Worm (Caenorhabditis elegans) whole organism, L1 larva: ENCODE data around the gene K02F6.3.

Experiments
- C34B4.2 ChIP-seq: sonication (generic microtip); optimal IDR thresholded peaks from 2 replicates; lab custom pipeline; 2017; ENCODE audit warnings: mild to moderate bottlenecking, missing genetic modification characterization, missing compliant biosample characterization
- F16B12.6 ChIP-seq: fragments of 150-350 bp; optimal IDR thresholded peaks from 2 replicates; lab custom pipeline; 2014; ENCODE audit warnings: missing biosample characterization, missing genetic modification characterization
- Y116A8C.19 ChIP-seq: sonication (generic microtip); optimal IDR thresholded peaks from 2 replicates; lab custom pipeline; 2016; ENCODE audit warnings: missing compliant biosample characterization, missing genetic modification characterization, borderline replicate concordance
- aha-1 ChIP-seq: fragments of 150-350 bp; optimal IDR thresholded peaks from 2 replicates; lab custom pipeline; 2014; ENCODE audit warnings: missing biosample characterization, missing genetic modification characterization
- alr-1 ChIP-seq: fragments of 200-800 bp; sonication (Bioruptor generic); optimal IDR thresholded peaks from 2 replicates; lab custom pipeline; 2018; ENCODE audit warnings: borderline replicate concordance, mild to moderate bottlenecking, missing genetic modification characterization, missing compliant biosample characterization
- aly-2 ChIP-seq: fragments of 150-350 bp; optimal IDR thresholded peaks from 2 replicates; lab custom pipeline; 2014; ENCODE audit warnings: missing biosample characterization, missing genetic modification characterization
- ama-1 ChIP-seq: fragments of 150-350 bp; optimal IDR thresholded peaks from 2 replicates; lab custom pipeline; 2014
- ceh-63 ChIP-seq: fragments of 200-800 bp; sonication (Bioruptor generic); optimal IDR thresholded peaks from 2 replicates; lab custom pipeline; 2018; ENCODE audit warnings: mild to moderate bottlenecking, missing genetic modification characterization, missing compliant biosample characterization
- ceh-8 ChIP-seq: fragments of 200-800 bp; sonication (Bioruptor generic); optimal IDR thresholded peaks from 2 replicates; lab custom pipeline; 2018; ENCODE audit warnings: mild to moderate bottlenecking, missing genetic modification characterization, moderate library complexity, missing compliant biosample characterization
- ceh-82 ChIP-seq, 3 experiments: fragments of 150-350 bp in 1 of 3; sonication (generic microtip) in 2 of 3; optimal IDR thresholded peaks; 2 replicates each; lab custom pipeline; 2014 to 2017; ENCODE audit warnings: missing biosample characterization in 3 of 3, missing genetic modification characterization in 3 of 3
- ceh-90 ChIP-seq: sonication (generic microtip); optimal IDR thresholded peaks from 2 replicates; lab custom pipeline; 2016; ENCODE audit warnings: missing genetic modification characterization, missing compliant biosample characterization
- ces-1 ChIP-seq: fragments of 150-350 bp; optimal IDR thresholded peaks from 2 replicates; lab custom pipeline; 2014; ENCODE audit warnings: missing biosample characterization, missing genetic modification reagents, missing genetic modification characterization
- efl-1 ChIP-seq, 4 experiments: fragments of 150-350 bp; optimal IDR thresholded peaks in 3 of 4; peaks in 1 of 4; 1 replicate in 1 of 4; 2 replicates in 3 of 4; lab custom pipeline; 2014; ENCODE audit warnings: missing biosample characterization in 2 of 4, missing genetic modification characterization in 2 of 4, missing genetic modification reagents in 2 of 4
- efl-3 ChIP-seq: fragments of 200-800 bp; sonication (Bioruptor generic); optimal IDR thresholded peaks from 2 replicates; lab custom pipeline; 2018; ENCODE audit warnings: mild to moderate bottlenecking, missing genetic modification characterization, missing compliant biosample characterization
- egl-13 ChIP-seq: sonication (generic microtip); optimal IDR thresholded peaks from 2 replicates; lab custom pipeline; 2016; ENCODE audit warnings: missing genotype, missing genetic modification reagents, missing genetic modification characterization, missing compliant biosample characterization
- elt-3 ChIP-seq, 6 experiments: fragments of 150-350 bp in 1 of 6; sonication (generic microtip); optimal IDR thresholded peaks; 2 replicates each; lab custom pipeline; 2017 to 2018; ENCODE audit warnings: missing biosample characterization in 6 of 6, missing genetic modification characterization in 6 of 6, inconsistent platforms in 1 of 6
- fkh-4 ChIP-seq: sonication (generic microtip); optimal IDR thresholded peaks from 2 replicates; lab custom pipeline; 2016; ENCODE audit warnings: missing compliant biosample characterization, missing genetic modification characterization, borderline replicate concordance
- fkh-8 ChIP-seq: sonication (generic microtip); optimal IDR thresholded peaks from 2 replicates; lab custom pipeline; 2016; ENCODE audit warnings: mild to moderate bottlenecking, missing genetic modification characterization, missing compliant biosample characterization
- hlh-4 ChIP-seq: sonication (generic microtip); optimal IDR thresholded peaks from 2 replicates; lab custom pipeline; 2016; ENCODE audit warnings: mild to moderate bottlenecking, missing genetic modification characterization, missing compliant biosample characterization
- hpl-2 ChIP-seq: fragments of 150-350 bp; optimal IDR thresholded peaks from 2 replicates; lab custom pipeline; 2014; ENCODE audit warnings: missing biosample characterization, missing genetic modification reagents, missing genetic modification characterization
- irx-1 ChIP-seq: sonication (generic microtip); optimal IDR thresholded peaks from 2 replicates; lab custom pipeline; 2016; ENCODE audit warnings: missing genetic modification characterization, missing compliant biosample characterization
- lin-14 ChIP-seq: fragments of 200-800 bp; sonication (Bioruptor generic); optimal IDR thresholded peaks from 2 replicates; lab custom pipeline; 2018; ENCODE audit warnings: mild to moderate bottlenecking, missing genetic modification characterization, moderate library complexity, missing compliant biosample characterization
- lin-15B ChIP-seq: fragments of 150-350 bp; sonication (generic microtip); optimal IDR thresholded peaks from 3 replicates; lab custom pipeline; 2014; ENCODE audit warnings: missing biosample characterization, missing genetic modification characterization
- lin-35 ChIP-seq, 2 experiments: fragments of 150-350 bp; optimal IDR thresholded peaks; 2 replicates each; lab custom pipeline; 2014; ENCODE audit warnings: missing biosample characterization in 2 of 2, missing genetic modification characterization in 2 of 2, missing genetic modification reagents in 2 of 2
- lin-39 ChIP-seq: fragments of 150-350 bp; optimal IDR thresholded peaks from 2 replicates; lab custom pipeline; 2014; ENCODE audit warnings: missing biosample characterization, missing genetic modification reagents, missing genetic modification characterization
- lir-3 ChIP-seq: sonication (generic microtip); optimal IDR thresholded peaks from 2 replicates; lab custom pipeline; 2016; ENCODE audit warnings: mild to moderate bottlenecking, missing genetic modification characterization, moderate library complexity, missing compliant biosample characterization; ENCODE audit not compliant: poor library complexity
- mab-9 ChIP-seq: fragments of 200-800 bp; sonication (Bioruptor generic); IDR thresholded peaks from 2 replicates; pipeline ENCODE4 v1.3.6; 2022; ENCODE audit warnings: missing genetic modification reagents, missing genetic modification characterization, missing compliant biosample characterization
- mef-2 ChIP-seq: fragments of 150-350 bp; optimal IDR thresholded peaks from 2 replicates; lab custom pipeline; 2014; ENCODE audit warnings: missing biosample characterization, missing genetic modification characterization
- mep-1 ChIP-seq: fragments of 150-350 bp; optimal IDR thresholded peaks from 2 replicates; lab custom pipeline; 2014; ENCODE audit warnings: missing biosample characterization, missing genetic modification characterization
- nhr-12 ChIP-seq: sonication (generic microtip); optimal IDR thresholded peaks from 2 replicates; lab custom pipeline; 2017; ENCODE audit warnings: missing biosample characterization, missing genetic modification characterization
- nhr-20 ChIP-seq: sonication (generic microtip); optimal IDR thresholded peaks from 2 replicates; lab custom pipeline; 2016; ENCODE audit warnings: mild to moderate bottlenecking, missing genetic modification characterization, missing compliant biosample characterization
- nhr-237 ChIP-seq: fragments of 150-350 bp; optimal IDR thresholded peaks from 2 replicates; lab custom pipeline; 2014; ENCODE audit warnings: missing biosample characterization, missing genetic modification characterization
- nhr-28 ChIP-seq: fragments of 150-350 bp; optimal IDR thresholded peaks from 2 replicates; lab custom pipeline; 2014; ENCODE audit warnings: missing biosample characterization, missing genetic modification characterization
- nhr-76 ChIP-seq: sonication (generic microtip); optimal IDR thresholded peaks from 2 replicates; lab custom pipeline; 2017; ENCODE audit warnings: missing biosample characterization, missing genetic modification characterization
- nhr-85 ChIP-seq: sonication (generic microtip); peaks from one replicate; lab custom pipeline; 2016; ENCODE audit warnings: missing genetic modification characterization, inconsistent platforms, missing compliant biosample characterization
- nhr-90 ChIP-seq: sonication (generic microtip); optimal IDR thresholded peaks from 2 replicates; lab custom pipeline; 2016; ENCODE audit warnings: mild to moderate bottlenecking, missing genetic modification characterization, missing compliant biosample characterization; ENCODE audit not compliant: poor library complexity
- pag-3 ChIP-seq: sonication (generic microtip); optimal IDR thresholded peaks from 2 replicates; lab custom pipeline; 2017; ENCODE audit warnings: missing genetic modification characterization, mild to moderate bottlenecking, missing compliant biosample characterization, antibody characterized with exemption, borderline replicate concordance; ENCODE audit not compliant: insufficient read depth
- pax-3 ChIP-seq: fragments of 200-800 bp; sonication (Bioruptor generic); optimal IDR thresholded peaks from 2 replicates; lab custom pipeline; 2018; ENCODE audit warnings: mild to moderate bottlenecking, missing genetic modification characterization, moderate library complexity, missing compliant biosample characterization
- rnt-1 ChIP-seq: sonication (generic microtip); optimal IDR thresholded peaks from 2 replicates; lab custom pipeline; 2016; ENCODE audit warnings: mild to moderate bottlenecking, missing genetic modification characterization, moderate library complexity, missing compliant biosample characterization
- snpc-4 ChIP-seq: fragments of 150-350 bp; optimal IDR thresholded peaks from 2 replicates; lab custom pipeline; 2014; ENCODE audit warnings: missing biosample characterization, missing genetic modification characterization
- snu-23 ChIP-seq: sonication (generic microtip); optimal IDR thresholded peaks from 2 replicates; lab custom pipeline; 2016; ENCODE audit warnings: missing genetic modification characterization, missing compliant biosample characterization
- sptf-1 ChIP-seq: fragments of 150-350 bp; optimal IDR thresholded peaks from 2 replicates; lab custom pipeline; 2014; ENCODE audit warnings: missing biosample characterization, missing genetic modification characterization
- swsn-7 ChIP-seq: sonication (generic microtip); optimal IDR thresholded peaks from 2 replicates; lab custom pipeline; 2016; ENCODE audit warnings: missing genetic modification characterization, missing compliant biosample characterization
- tbx-2 ChIP-seq: sonication (generic microtip); optimal IDR thresholded peaks from 2 replicates; lab custom pipeline; 2016; ENCODE audit warnings: missing genetic modification characterization, missing compliant biosample characterization
- tlp-1 ChIP-seq: fragments of 150-350 bp; optimal IDR thresholded peaks from 2 replicates; lab custom pipeline; 2014; ENCODE audit warnings: missing biosample characterization, missing genetic modification characterization
- unc-130 ChIP-seq: fragments of 150-350 bp; optimal IDR thresholded peaks from 2 replicates; lab custom pipeline; 2017; ENCODE audit warnings: missing biosample characterization, missing genetic modification characterization, inconsistent platforms
- unc-30 ChIP-seq: sonication (generic microtip); optimal IDR thresholded peaks from 2 replicates; lab custom pipeline; 2017; ENCODE audit warnings: missing biosample characterization, missing genetic modification characterization
- unc-62 ChIP-seq: fragments of 150-350 bp; optimal IDR thresholded peaks from 2 replicates; lab custom pipeline; 2014; ENCODE audit warnings: missing biosample characterization, missing genetic modification reagents, missing genetic modification characterization
- unc-98 ChIP-seq: fragments of 200-800 bp; sonication (Bioruptor generic); IDR thresholded peaks from 2 replicates; pipeline ENCODE4 v1.3.6; 2022; ENCODE audit warnings: missing genetic modification characterization, missing compliant biosample characterization
- vab-15 ChIP-seq: sonication (generic microtip); optimal IDR thresholded peaks from 2 replicates; lab custom pipeline; 2017; ENCODE audit warnings: missing genotype, mild to moderate bottlenecking, missing genetic modification characterization, missing compliant biosample characterization
- xbp-1 ChIP-seq: sonication (generic microtip); optimal IDR thresholded peaks from 2 replicates; lab custom pipeline; 2016; ENCODE audit warnings: missing genetic modification characterization, missing compliant biosample characterization
- zip-4 ChIP-seq: fragments of 200-800 bp; sonication (Bioruptor generic); optimal IDR thresholded peaks from 2 replicates; lab custom pipeline; 2018; ENCODE audit warnings: mild to moderate bottlenecking, missing genetic modification characterization, moderate library complexity, missing compliant biosample characterization
- ztf-4 ChIP-seq: fragments of 150-350 bp; optimal IDR thresholded peaks from 2 replicates; lab custom pipeline; 2014; ENCODE audit warnings: missing biosample characterization, missing genetic modification characterization

Gene K02F6.3

ce11 chrII:2564899-2565298 is 18.9 kb downstream of the K02F6.3 start, which contains the start of gene usp-39 (continued):
- TF ChIP-seq pax-3 (peak; percentile 56), ama-1 (lab: Kevin White, UChicago) (no peak), unc-98 (GFP tag; lab: Robert Waterston, UW) (no peak), nhr-90 (tag; lab: Kevin White, UChicago) (no peak), efl-1 (optimal IDR thresholded peaks at IDR 0.05; lab: Kevin White, UChicago) (peak; percentile 77 to 83), efl-1 (GFP tag; optimal IDR thresholded peaks at IDR 0.05 in 1 of 2; lab: Kevin White, UChicago) (peak; percentile 85 to 98), lin-35 (GFP tag; optimal IDR thresholded peaks at IDR 0.05; lab: Kevin White, UChicago) (peak; percentile 67 to 79), aly-2 (peak; percentile 35), ceh-90 (tag; lab: Kevin White, UChicago) (peak; percentile 67), mep-1 (tag; lab: Kevin White, UChicago) (peak; percentile 98), tbx-2 (peak; percentile 85), snpc-4 (peak; percentile 76), nhr-76 (tag; lab: Kevin White, UChicago) (no peak), pag-3 (tag; lab: Kevin White, UChicago) (no peak), fkh-4 (tag; lab: Kevin White, UChicago) (peak; percentile 6), zip-4 (GFP tag; lab: Kevin White, UChicago) (no peak), alr-1 (tag; lab: Kevin White, UChicago) (no peak), rnt-1 (no peak), irx-1 (peak; percentile 87), sptf-1 (tag; lab: Kevin White, UChicago) (no peak), Y116A8C.19 (tag; lab: Kevin White, UChicago) (no peak), lin-15B (tag; lab: Kevin White, UChicago) (peak; percentile 66), ceh-8 (GFP tag; lab: Kevin White, UChicago) (peak; percentile 87), vab-15 (tag; lab: Kevin White, UChicago) (no peak), nhr-85 (tag; lab: Kevin White, UChicago) (peak; percentile 90), egl-13 (tag; lab: Kevin White, UChicago) (no peak), aha-1 (tag; lab: Kevin White, UChicago) (peak; percentile 6), unc-62 (GFP tag; lab: Kevin White, UChicago) (no peak), nhr-12 (tag; lab: Kevin White, UChicago) (no peak), nhr-237 (peak; percentile 11), hlh-4 (tag; lab: Kevin White, UChicago) (no peak), elt-3 (tag; optimal IDR thresholded peaks at IDR 0.05; lab: Kevin White, UChicago) (peak in 2 of 6 experiments; percentile 23 to 73), ceh-63 (GFP tag; lab: Kevin White, UChicago) (no peak), F16B12.6 (tag; lab: Kevin White, UChicago) (peak; percentile 97), ceh-82 (tag; optimal IDR thresholded peaks at IDR 0.05; lab: Kevin White, UChicago) (peak; percentile 69 to 91 (median 83)), fkh-8 (no peak), hpl-2 (no peak), unc-30 (tag; lab: Kevin White, UChicago) (no peak), swsn-7 (tag; lab: Kevin White, UChicago) (no peak), ztf-4 (tag; lab: Kevin White, UChicago) (peak; percentile 48), mab-9 (GFP tag; lab: Robert Waterston, UW) (no peak), mef-2 (tag; lab: Kevin White, UChicago) (peak; percentile 35), lin-39 (tag; lab: Kevin White, UChicago) (peak; percentile 88), snu-23 (GFP tag; lab: Kevin White, UChicago) (peak; percentile 90), nhr-20 (tag; lab: Kevin White, UChicago) (no peak), ces-1 (peak; percentile 17), unc-130 (tag; lab: Kevin White, UChicago) (peak; percentile 90), lir-3 (tag; lab: Kevin White, UChicago) (no peak), C34B4.2 (tag; lab: Kevin White, UChicago) (no peak), lin-14 (GFP tag; lab: Kevin White, UChicago) (no peak), tlp-1 (tag; lab: Kevin White, UChicago) (no peak), nhr-28 (tag; lab: Kevin White, UChicago) (no peak), efl-3 (no peak), xbp-1 (tag; lab: Kevin White, UChicago) (peak; percentile 81)
